Fruit fly (Drosophila melanogaster): ENCODE results near the gene toc.

DNA sequence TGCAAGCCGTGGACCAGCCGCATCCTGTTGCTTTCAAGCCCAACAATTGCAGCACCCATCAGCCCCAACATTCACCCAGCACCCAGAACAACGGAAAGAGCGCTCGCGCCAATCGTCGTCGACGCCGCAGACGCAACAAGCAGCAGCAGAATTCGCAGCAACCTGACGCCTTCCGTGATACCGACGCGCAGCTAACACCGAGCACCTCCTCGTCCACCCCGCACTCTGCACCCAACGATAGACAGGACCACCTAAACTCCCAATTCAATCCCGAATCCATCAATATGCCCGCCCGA is 85.0 kb downstream of the toc start:
- TF ChIP-seq Mio (GFP tag; optimal IDR thresholded peaks at IDR 0.05) (no peak), woc (GFP tag; optimal IDR thresholded peaks at IDR 0.05) (no peak), usp (GFP tag; optimal IDR thresholded peaks at IDR 0.05) (no peak), tai (GFP tag; optimal IDR thresholded peaks at IDR 0.05) (no peak), brk (GFP tag; optimal IDR thresholded peaks at IDR 0.05) (no peak), dl (GFP tag; optimal IDR thresholded peaks at IDR 0.05; ENCODE audit: insufficient read depth in 1 of 2, partially characterized antibody in 2 of 2) (no peak)

Data from whole organism, wandering third instar larva.